Fruit fly (Drosophila melanogaster) S2 (cell line): ENCODE measurements around the gene CG46309.

ENCODE experiments used
- CG8478 ChIP-seq: fragments of >200 bp; optimal IDR thresholded peaks from 2 replicates; lab custom pipeline; 2018
- CTCF ChIP-seq, 2 experiments: fragments of >200 bp; optimal IDR thresholded peaks; 2 replicates each; lab custom pipeline; 2018

DNA sequence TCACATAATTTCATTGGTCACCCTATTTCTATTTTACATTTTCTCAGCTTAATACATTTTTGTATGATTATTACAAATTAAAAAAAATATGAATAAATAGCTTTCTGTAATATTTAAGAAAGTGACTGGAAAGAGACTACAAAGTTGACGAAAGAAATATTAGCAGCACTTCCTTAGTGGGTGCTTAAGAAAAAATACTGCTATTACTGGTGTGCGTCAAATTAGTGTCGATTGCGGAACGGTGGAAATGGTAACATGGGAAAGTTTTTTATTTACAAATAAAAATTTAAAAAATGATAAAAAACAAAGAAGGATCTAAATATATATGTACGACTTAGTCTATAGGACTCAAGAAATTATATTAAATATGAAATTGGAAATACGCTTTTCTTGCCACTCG lies 27.6 kb downstream of the CG46309 start:
- TF ChIP-seq CG8478 (lab: Kevin White, UChicago) (no peak), CTCF (optimal IDR thresholded peaks at IDR 0.05; lab: Kevin White, UChicago) (no peak)
